Worm (Caenorhabditis elegans) whole organism, late embryonic: ENCODE data around the gene R09H10.2.

ENCODE experiments used
- ama-1 ChIP-seq: fragments of 150-350 bp; optimal IDR thresholded peaks from 2 replicates; lab custom pipeline; 2014
- fkh-10 ChIP-seq: fragments of 150-350 bp; optimal IDR thresholded peaks from 2 replicates; lab custom pipeline; 2014; ENCODE audit warnings: missing biosample characterization, missing genetic modification reagents, missing genetic modification characterization
- madf-2 ChIP-seq: sonication (generic microtip); optimal IDR thresholded peaks from 2 replicates; lab custom pipeline; 2017; ENCODE audit warnings: missing genetic modification characterization, missing compliant biosample characterization

- TF ChIP-seq madf-2 (tag; lab: Kevin White, UChicago) = no peak
- no peak for TF ChIP-seq ama-1 (lab: Kevin White, UChicago)
- TF ChIP-seq fkh-10 = no peak
These were observed 2.8 kb upstream of the R09H10.2 start, which contains the start of gene R09H10.1 for ce11 chrIV:10599983-10600382.
